ENCODE assay signal across 1 fruit fly cellular context in the genomic region with DNA sequence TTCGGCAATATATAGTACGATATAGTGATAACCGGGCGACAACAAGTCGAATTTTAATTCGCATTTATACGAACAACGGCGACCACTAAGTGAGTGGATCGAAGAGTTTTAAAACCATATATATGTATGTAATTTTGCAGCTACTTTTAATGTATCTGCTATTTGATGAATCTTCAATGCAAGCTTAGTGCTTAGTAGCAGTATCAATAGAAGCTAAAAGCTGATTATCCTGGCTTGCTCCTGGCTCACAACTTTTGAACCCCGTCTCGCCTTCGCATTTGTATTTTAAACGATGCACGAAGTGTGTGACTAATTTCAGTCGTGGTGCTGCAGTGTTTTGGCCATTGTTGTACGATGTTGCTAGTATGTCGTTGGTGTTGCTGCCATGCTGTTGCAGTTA.
TF ChIP-seq lines count a peak whose summit lies in the region.

No protein-coding gene starts in this region.

TF ChIP-seq in whole organism, prepupa, 60 proteins besides CTCF, POLR2A, EP300 and RAD21 (continued from another document):
- no peak for TF ChIP-seq Smox (GFP tag; optimal IDR thresholded peaks at IDR 0.05; lab: Kevin White, UChicago)
- no peak for TF ChIP-seq CG4318 (GFP tag; optimal IDR thresholded peaks at IDR 0.05; lab: Kevin White, UChicago)
- TF ChIP-seq OdsH (GFP tag; optimal IDR thresholded peaks at IDR 0.05; lab: Kevin White, UChicago): no peak
- TF ChIP-seq Eip78C (GFP tag; lab: Kevin White, UChicago): peak; percentile 31
- peak; percentile 78; the same call in 2 of the 3 replicates for TF ChIP-seq eg (GFP tag; IDR thresholded peaks at IDR 0.05; lab: Robert Waterston, UW)
- TF ChIP-seq Lpt (GFP tag; optimal IDR thresholded peaks at IDR 0.05; lab: Kevin White, UChicago): no peak
- TF ChIP-seq CG6276 (GFP tag; optimal IDR thresholded peaks at IDR 0.05; lab: Kevin White, UChicago): peak; percentile 2
- no peak for TF ChIP-seq svp (GFP tag; lab: Kevin White, UChicago)
- no peak for TF ChIP-seq fkh (GFP tag; optimal IDR thresholded peaks at IDR 0.05; lab: Kevin White, UChicago)
- no peak for TF ChIP-seq CG8632 (GFP tag; optimal IDR thresholded peaks at IDR 0.05; lab: Kevin White, UChicago)
- no peak for TF ChIP-seq spab (GFP tag; optimal IDR thresholded peaks at IDR 0.05; lab: Kevin White, UChicago)
- no peak for TF ChIP-seq CG10631 (GFP tag; optimal IDR thresholded peaks at IDR 0.05; lab: Kevin White, UChicago)
- TF ChIP-seq CG11762 (GFP tag; optimal IDR thresholded peaks at IDR 0.05; lab: Kevin White, UChicago; ENCODE audit: insufficient read depth): no peak
- peak; percentile 58 for TF ChIP-seq CG32006 (GFP tag; optimal IDR thresholded peaks at IDR 0.05; lab: Kevin White, UChicago)
- TF ChIP-seq acj6 (GFP tag; optimal IDR thresholded peaks at IDR 0.05; lab: Kevin White, UChicago): no peak
- TF ChIP-seq CG6163 (GFP tag; IDR thresholded peaks at IDR 0.05; lab: Robert Waterston, UW): peak; percentile 58; the same call in 2 of the 3 replicates
- TF ChIP-seq fd59A (GFP tag; optimal IDR thresholded peaks at IDR 0.05; lab: Kevin White, UChicago): no peak
- TF ChIP-seq Hr39 (GFP tag; optimal IDR thresholded peaks at IDR 0.05; lab: Kevin White, UChicago): no peak
- no peak for TF ChIP-seq esn (GFP tag; optimal IDR thresholded peaks at IDR 0.05; lab: Kevin White, UChicago)
- TF ChIP-seq CG8319 (GFP tag; optimal IDR thresholded peaks at IDR 0.05; lab: Kevin White, UChicago): no peak
TF ChIP-seq in whole organism, prepupa: peak in this region for 11.
